Worm (Caenorhabditis elegans) whole organism, young adult: Measurements from ENCODE around the gene drp-1.

Experiments
- B0019.2 ChIP-seq: fragments of 200-800 bp; sonication (Bioruptor generic); conservative IDR thresholded peaks from 2 replicates; pipeline ENCODE4 v1.3.6; 2022; ENCODE audit warnings: missing genetic modification reagents, missing genetic modification characterization, missing compliant biosample characterization
- B0035.1 ChIP-seq: sonication (generic microtip); optimal IDR thresholded peaks from 2 replicates; lab custom pipeline; 2016; ENCODE audit warnings: missing genetic modification characterization, mild to moderate bottlenecking, missing compliant biosample characterization, missing genotype, missing genetic modification reagents
- B0336.3 ChIP-seq: fragments of 200-800 bp; sonication (Bioruptor generic); IDR thresholded peaks from 2 replicates; pipeline ENCODE4 v1.3.6; 2022; ENCODE audit warnings: missing genetic modification characterization, missing compliant biosample characterization
- C17E4.6 ChIP-seq: fragments of 200-800 bp; sonication (Bioruptor generic); IDR thresholded peaks from 2 replicates; pipeline ENCODE4 v1.3.6; 2022; ENCODE audit warnings: missing genetic modification reagents, missing genetic modification characterization, missing compliant biosample characterization
- D2030.7 ChIP-seq: fragments of 200-800 bp; sonication (Bioruptor generic); IDR thresholded peaks from 2 replicates; pipeline ENCODE4 v1.3.6; 2022; ENCODE audit warnings: missing genetic modification reagents, missing genetic modification characterization, missing compliant biosample characterization
- F33H1.4 ChIP-seq: fragments of 200-800 bp; sonication (Bioruptor generic); IDR thresholded peaks from 2 replicates; pipeline ENCODE4 v1.3.6; 2022; ENCODE audit warnings: missing genetic modification reagents, missing genetic modification characterization, missing compliant biosample characterization
- F52B5.7 ChIP-seq: sonication (generic microtip); optimal IDR thresholded peaks from 2 replicates; lab custom pipeline; 2016; ENCODE audit warnings: mild to moderate bottlenecking, missing genetic modification characterization, missing compliant biosample characterization
- F55B11.4 ChIP-seq: sonication (generic microtip); optimal IDR thresholded peaks from 2 replicates; lab custom pipeline; 2016; ENCODE audit warnings: missing compliant biosample characterization, missing genetic modification characterization, borderline replicate concordance; ENCODE audit not compliant: insufficient read depth
- Y53F4B.3 ChIP-seq: fragments of 200-800 bp; sonication (Bioruptor generic); IDR thresholded peaks from 2 replicates; pipeline ENCODE4 v1.3.6; 2022; ENCODE audit warnings: missing genetic modification reagents, missing genetic modification characterization, missing compliant biosample characterization
- Y56A3A.18 ChIP-seq: fragments of 200-800 bp; sonication (Bioruptor generic); IDR thresholded peaks from 2 replicates; pipeline ENCODE4 v1.3.6; 2022; ENCODE audit warnings: missing genetic modification reagents, missing genetic modification characterization, missing compliant biosample characterization
- ama-1 ChIP-seq, 3 experiments: fragments of 150-350 bp in 1 of 3; sonication (generic microtip) in 2 of 3; optimal IDR thresholded peaks; 2 replicates each; lab custom pipeline; 2014 to 2018; ENCODE audit warnings: missing biosample characterization in 2 of 3, missing genetic modification characterization in 2 of 3, missing genetic modification reagents in 2 of 3
- attf-3 ChIP-seq: fragments of 200-800 bp; sonication (Bioruptor generic); conservative IDR thresholded peaks from 2 replicates; pipeline ENCODE4 v1.3.6; 2022; ENCODE audit warnings: missing genetic modification reagents, missing genetic modification characterization, missing compliant biosample characterization
- bed-2 ChIP-seq: fragments of 200-800 bp; sonication (Bioruptor generic); IDR thresholded peaks from 2 replicates; pipeline ENCODE4 v1.3.6; 2022; ENCODE audit warnings: missing genetic modification reagents, missing genetic modification characterization, missing compliant biosample characterization
- cebp-2 ChIP-seq: fragments of 200-800 bp; sonication (Bioruptor generic); IDR thresholded peaks from 2 replicates; pipeline ENCODE4 v1.3.6; 2022; ENCODE audit warnings: missing genetic modification characterization, missing compliant biosample characterization
- ceh-100 ChIP-seq: fragments of 200-800 bp; sonication (Bioruptor generic); IDR thresholded peaks from 2 replicates; pipeline ENCODE4 v1.3.6; 2022; ENCODE audit warnings: missing genetic modification reagents, missing genetic modification characterization, missing compliant biosample characterization
- ceh-40 ChIP-seq: fragments of 200-800 bp; sonication (Bioruptor generic); IDR thresholded peaks from 2 replicates; pipeline ENCODE4 v1.3.6; 2022; ENCODE audit warnings: missing genetic modification characterization, missing compliant biosample characterization
- ceh-58 ChIP-seq: fragments of 200-800 bp; sonication (Bioruptor generic); IDR thresholded peaks from 2 replicates; pipeline ENCODE4 v1.3.6; 2022; ENCODE audit warnings: missing genetic modification characterization, missing compliant biosample characterization
- ceh-79 ChIP-seq: sonication (generic microtip); optimal IDR thresholded peaks from 2 replicates; lab custom pipeline; 2017; ENCODE audit warnings: mild to moderate bottlenecking, missing genetic modification characterization, missing compliant biosample characterization
- ceh-91 ChIP-seq: fragments of 200-800 bp; sonication (Bioruptor generic); IDR thresholded peaks from 2 replicates; pipeline ENCODE4 v1.3.6; 2022; ENCODE audit warnings: missing genetic modification reagents, missing genetic modification characterization, missing compliant biosample characterization
- gei-17 ChIP-seq: fragments of 200-800 bp; sonication (Bioruptor generic); optimal IDR thresholded peaks from 2 replicates; lab custom pipeline; 2018; ENCODE audit warnings: mild to moderate bottlenecking, missing genetic modification characterization, missing compliant biosample characterization
- hlh-12 ChIP-seq: sonication (generic microtip); optimal IDR thresholded peaks from 2 replicates; lab custom pipeline; 2016; ENCODE audit warnings: missing genetic modification characterization, missing compliant biosample characterization
- madf-10 ChIP-seq: sonication (generic microtip); optimal IDR thresholded peaks from 2 replicates; lab custom pipeline; 2016; ENCODE audit warnings: mild to moderate bottlenecking, missing genetic modification characterization, missing compliant biosample characterization
- madf-3 ChIP-seq: fragments of 200-800 bp; sonication (Bioruptor generic); IDR thresholded peaks from 2 replicates; pipeline ENCODE4 v1.3.6; 2022; ENCODE audit warnings: missing genetic modification reagents, missing genetic modification characterization, missing compliant biosample characterization
- mcd-1 ChIP-seq: fragments of 200-800 bp; sonication (Bioruptor generic); IDR thresholded peaks from 2 replicates; pipeline ENCODE4 v1.3.6; 2022; ENCODE audit warnings: missing genetic modification reagents, missing genetic modification characterization, missing compliant biosample characterization
- mel-28 ChIP-seq: sonication (generic microtip); optimal IDR thresholded peaks from 2 replicates; lab custom pipeline; 2016; ENCODE audit warnings: borderline replicate concordance, mild to moderate bottlenecking, missing genetic modification characterization, missing compliant biosample characterization
- mes-4 ChIP-seq: sonication (generic microtip); optimal IDR thresholded peaks from 2 replicates; lab custom pipeline; 2016; ENCODE audit warnings: missing genotype, missing genetic modification characterization, missing compliant biosample characterization
- nfya-2 ChIP-seq: fragments of 200-800 bp; sonication (Bioruptor generic); IDR thresholded peaks from 2 replicates; pipeline ENCODE4 v1.3.6; 2022; ENCODE audit warnings: missing genetic modification reagents, missing genetic modification characterization, missing compliant biosample characterization
- nfyb-1 ChIP-seq: fragments of 200-800 bp; sonication (Bioruptor generic); IDR thresholded peaks from 2 replicates; pipeline ENCODE4 v1.3.6; 2022; ENCODE audit warnings: missing genetic modification reagents, missing genetic modification characterization, missing compliant biosample characterization
- nhr-80 ChIP-seq: sonication (generic microtip); optimal IDR thresholded peaks from 2 replicates; lab custom pipeline; 2016; ENCODE audit warnings: missing genetic modification characterization, missing compliant biosample characterization
- nhr-90 ChIP-seq: sonication (generic microtip); optimal IDR thresholded peaks from 2 replicates; lab custom pipeline; 2016; ENCODE audit warnings: missing genotype, mild to moderate bottlenecking, missing genetic modification characterization, missing compliant biosample characterization
- rec-8 ChIP-seq, 2 experiments: sonication (generic microtip); optimal IDR thresholded peaks; 2 replicates each; lab custom pipeline; 2016; ENCODE audit warnings: mild to moderate bottlenecking in 2 of 2, missing genetic modification characterization in 2 of 2, missing genetic modification reagents in 2 of 2, missing genotype in 2 of 2, missing biosample characterization in 1 of 2, missing compliant biosample characterization in 1 of 2, moderate library complexity in 1 of 2
- sea-2 ChIP-seq: fragments of 200-800 bp; sonication (Bioruptor generic); IDR thresholded peaks from 2 replicates; pipeline ENCODE4 v1.3.6; 2022; ENCODE audit warnings: missing genetic modification characterization, missing compliant biosample characterization
- snpc-1.3 ChIP-seq: sonication (generic microtip); optimal IDR thresholded peaks from 2 replicates; lab custom pipeline; 2017; ENCODE audit warnings: missing genetic modification characterization, mild to moderate bottlenecking, missing compliant biosample characterization, antibody characterized with exemption, moderate library complexity, missing genotype, missing genetic modification reagents; ENCODE audit not compliant: insufficient read depth
- somi-1 ChIP-seq: fragments of 200-800 bp; sonication (Bioruptor generic); optimal IDR thresholded peaks from 2 replicates; lab custom pipeline; 2018; ENCODE audit warnings: mild to moderate bottlenecking, missing genetic modification characterization, missing compliant biosample characterization
- tbp1 ChIP-seq: fragments of 200-800 bp; sonication (Bioruptor generic); optimal IDR thresholded peaks from 2 replicates; lab custom pipeline; 2018; ENCODE audit warnings: mild to moderate bottlenecking, missing genetic modification characterization, missing compliant biosample characterization
- unc-62 ChIP-seq: fragments of 150-350 bp; optimal IDR thresholded peaks from 2 replicates; lab custom pipeline; 2014; ENCODE audit warnings: missing biosample characterization, missing genetic modification reagents, missing genetic modification characterization
- xnd-1 ChIP-seq: sonication (generic microtip); optimal IDR thresholded peaks from 2 replicates; lab custom pipeline; 2016; ENCODE audit warnings: missing genotype, missing genetic modification reagents, missing genetic modification characterization, missing compliant biosample characterization
- zim-3 ChIP-seq: sonication (generic microtip); optimal IDR thresholded peaks from 2 replicates; lab custom pipeline; 2017; ENCODE audit warnings: mild to moderate bottlenecking, missing genetic modification characterization, moderate library complexity, missing compliant biosample characterization
- ztf-28 ChIP-seq: fragments of 200-800 bp; sonication (Bioruptor generic); IDR thresholded peaks from 2 replicates; pipeline ENCODE4 v1.3.6; 2022; ENCODE audit warnings: missing genetic modification reagents, missing genetic modification characterization, missing compliant biosample characterization
- ztf-3 ChIP-seq: fragments of 200-800 bp; sonication (Bioruptor generic); optimal IDR thresholded peaks from 2 replicates; lab custom pipeline; 2018; ENCODE audit warnings: mild to moderate bottlenecking, missing genetic modification characterization, missing compliant biosample characterization

drp-1 gene

DNA sequence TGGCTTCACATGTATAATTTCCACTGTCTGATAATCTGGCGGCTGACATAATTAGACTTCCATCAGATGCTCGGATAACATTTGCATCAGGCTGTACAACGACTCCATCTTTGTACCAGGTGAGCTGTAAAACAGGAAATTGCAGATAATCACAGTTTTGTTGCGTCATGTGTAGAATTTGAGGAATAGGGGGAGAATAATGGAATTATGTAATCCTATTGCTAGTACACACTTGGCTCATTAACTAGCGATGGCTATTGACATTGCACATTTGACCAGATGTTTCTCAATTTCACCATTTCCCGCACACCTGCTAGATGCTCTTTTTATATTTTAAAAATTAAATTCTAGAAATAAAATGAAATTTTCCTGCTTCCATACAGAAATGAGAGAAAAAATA lies 36.9 kb upstream of the drp-1 start:
- TF ChIP-seq B0336.3 (no peak), nfya-2 (GFP tag; lab: Robert Waterston, UW) (no peak), mel-28 (tag; lab: Kevin White, UChicago) (no peak), sea-2 (no peak), gei-17 (GFP tag; lab: Kevin White, UChicago) (no peak), unc-62 (GFP tag; lab: Kevin White, UChicago) (no peak), rec-8 (tag; optimal IDR thresholded peaks at IDR 0.05; lab: Kevin White, UChicago) (no peak), F33H1.4 (no peak), zim-3 (tag; lab: Kevin White, UChicago) (no peak), mcd-1 (GFP tag; lab: Robert Waterston, UW) (no peak), madf-10 (tag; lab: Kevin White, UChicago) (no peak), ztf-28 (GFP tag; lab: Robert Waterston, UW) (no peak), C17E4.6 (GFP tag; lab: Robert Waterston, UW) (no peak)

DNA sequence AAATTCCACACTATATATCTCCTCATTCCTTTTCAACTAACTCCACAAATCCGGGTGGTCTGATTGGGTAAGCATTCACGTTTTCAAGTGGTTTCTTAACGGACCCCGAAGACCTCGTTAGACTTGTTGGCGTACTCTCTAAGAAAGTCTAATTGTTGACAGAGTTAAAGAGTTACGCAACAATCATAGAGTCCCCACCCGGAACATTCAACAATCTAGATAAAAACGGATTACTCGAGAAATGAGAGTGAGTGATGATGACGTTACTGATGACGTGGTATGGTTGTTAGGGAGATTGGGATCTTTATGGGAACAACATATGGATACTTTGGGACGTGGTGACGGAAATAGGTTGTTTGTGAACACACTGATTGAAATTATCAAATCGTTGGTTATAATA lies 35.7 kb upstream of the drp-1 start:
- TF ChIP-seq D2030.7 (GFP tag; lab: Robert Waterston, UW) (no peak), B0035.1 (tag; lab: Kevin White, UChicago) (no peak), attf-3 (no peak)
- TF ChIP-seq, all 124 proteins: peak for 0

ce11 chrIV:5506642-5507041 lies 31.6 kb upstream of the drp-1 start:
- TF ChIP-seq ceh-100 (GFP tag; lab: Robert Waterston, UW) (no peak), bed-2 (GFP tag; lab: Robert Waterston, UW) (no peak), xnd-1 (tag; lab: Kevin White, UChicago) (no peak), F55B11.4 (tag; lab: Kevin White, UChicago) (no peak), ceh-79 (no peak), ceh-40 (GFP tag; lab: Robert Waterston, UW) (no peak), ztf-3 (no peak), somi-1 (no peak), F52B5.7 (tag; lab: Kevin White, UChicago) (no peak), Y56A3A.18 (GFP tag; lab: Robert Waterston, UW) (no peak), mel-28 (tag; lab: Kevin White, UChicago) (no peak), nhr-90 (tag; lab: Kevin White, UChicago) (no peak), B0019.2 (GFP tag; lab: Robert Waterston, UW) (no peak), ceh-91 (GFP tag; lab: Robert Waterston, UW) (no peak), nfyb-1 (GFP tag; lab: Robert Waterston, UW) (no peak), mes-4 (tag; lab: Kevin White, UChicago) (no peak), snpc-1.3 (tag; lab: Kevin White, UChicago) (no peak), madf-3 (GFP tag; lab: Robert Waterston, UW) (no peak), ceh-58 (GFP tag; lab: Robert Waterston, UW) (no peak), ama-1 (optimal IDR thresholded peaks at IDR 0.05; lab: Kevin White, UChicago) (no peak), ama-1 (GFP tag; optimal IDR thresholded peaks at IDR 0.05; lab: Kevin White, UChicago) (no peak)

DNA sequence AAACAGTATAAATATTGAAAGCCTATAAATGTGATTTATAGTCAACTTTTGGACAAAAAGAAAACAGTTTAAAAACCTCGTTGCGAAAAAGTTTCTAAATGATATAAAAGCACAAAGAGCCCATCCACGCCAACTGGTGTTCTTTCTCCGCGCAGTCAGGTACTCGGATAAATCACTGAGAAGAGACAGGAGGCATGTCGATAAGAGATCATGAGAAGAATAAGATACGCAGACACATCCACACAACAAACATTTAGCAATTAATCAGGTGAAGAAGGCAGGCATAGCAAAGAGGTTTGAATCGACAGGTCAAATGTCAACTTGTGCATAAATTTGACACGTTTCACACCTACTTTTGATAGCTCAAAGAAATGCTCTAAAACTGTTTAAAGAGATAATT lies 30.5 kb upstream of the drp-1 start:
- TF ChIP-seq cebp-2 (GFP tag; lab: Robert Waterston, UW) (no peak), F52B5.7 (tag; lab: Kevin White, UChicago) (no peak), nfya-2 (GFP tag; lab: Robert Waterston, UW) (no peak), nhr-80 (no peak), hlh-12 (no peak), Y53F4B.3 (GFP tag; lab: Robert Waterston, UW) (no peak), tbp1 (no peak)
